Fruit fly (Drosophila melanogaster): ENCODE data around the gene CG11570.
A peak's percentile ranks its signal among the peaks of the same experiment; 100 is the strongest.

The CG11570 gene

DNA sequence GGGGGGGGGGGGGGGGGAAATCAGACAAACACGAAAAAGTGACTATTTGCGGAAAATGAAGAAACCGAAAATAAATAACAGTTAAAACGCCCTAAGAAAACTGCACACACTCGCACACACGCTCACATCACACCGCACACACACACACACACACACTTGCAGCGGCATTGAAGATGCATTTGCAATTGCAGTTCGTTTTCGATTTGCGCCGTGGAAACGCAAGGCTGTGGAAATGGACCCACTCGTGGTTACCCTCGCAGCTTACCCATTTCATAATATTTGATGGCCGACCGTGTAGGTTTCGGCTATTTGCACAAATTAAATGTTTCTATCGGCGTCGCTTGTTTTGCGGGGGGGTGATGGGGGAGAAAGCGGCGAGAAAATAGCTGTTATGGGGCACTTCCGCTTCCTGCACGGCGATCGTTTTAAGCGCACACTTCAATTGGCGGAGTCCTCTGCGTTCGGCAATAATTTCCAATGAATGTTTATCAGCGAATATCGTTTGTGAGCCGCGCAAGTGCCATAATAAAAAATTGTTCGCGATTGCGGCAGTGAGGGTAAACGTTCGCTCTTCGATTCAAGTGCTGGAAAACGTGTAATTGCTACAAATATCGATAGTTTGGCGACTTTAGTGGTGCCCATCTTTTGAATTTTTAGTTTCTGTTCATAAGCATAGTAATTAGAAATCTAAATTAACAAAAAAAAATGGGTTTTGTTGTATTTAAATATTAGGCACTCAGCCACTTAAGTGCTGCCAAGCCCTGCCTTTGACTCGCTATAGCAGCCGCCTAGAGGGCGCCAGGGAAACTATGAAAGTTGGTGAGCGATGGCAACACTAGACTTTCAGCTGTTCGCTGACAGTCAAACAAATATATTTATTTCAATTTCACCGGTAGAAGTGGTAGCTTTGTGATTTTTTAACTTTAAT lies 45.0 kb upstream of the CG11570 start, which contains the start of the genes Pop2 and CG6928 (continued):
- no peak for TF ChIP-seq peb (GFP tag; IDR thresholded peaks at IDR 0.05)
- peak; percentile 29 for TF ChIP-seq CG33557 (GFP tag; optimal IDR thresholded peaks at IDR 0.05)
- TF ChIP-seq CG12391 (tag; optimal IDR thresholded peaks at IDR 0.05): peak; percentile 79
- peak; percentile 67 for TF ChIP-seq CG9797 (GFP tag; optimal IDR thresholded peaks at IDR 0.05)
- peak; percentile 83 for TF ChIP-seq Dip3 (GFP tag; optimal IDR thresholded peaks at IDR 0.05)
- TF ChIP-seq CG6791 (GFP tag; IDR thresholded peaks at IDR 0.05; ENCODE audit: partially characterized antibody): peak; percentile 71
- peak; percentile 87 for TF ChIP-seq CG7786 (GFP tag; optimal IDR thresholded peaks at IDR 0.05)
- peak; percentile 43; the same call in 1 of the 3 replicates for TF ChIP-seq CG2889 (GFP tag; IDR thresholded peaks at IDR 0.05)
- peak; percentile 90 for TF ChIP-seq CG2120 (GFP tag; optimal IDR thresholded peaks at IDR 0.05)
- TF ChIP-seq CG3065 (GFP tag; optimal IDR thresholded peaks at IDR 0.05): no peak
- peak; percentile 32; the same call in 1 of the 2 replicates for TF ChIP-seq cas (GFP tag; IDR thresholded peaks at IDR 0.05)
- TF ChIP-seq CG10565 (GFP tag; optimal IDR thresholded peaks at IDR 0.05): peak; percentile 43
- TF ChIP-seq sima (GFP tag; optimal IDR thresholded peaks at IDR 0.05): peak; percentile 24
- TF ChIP-seq Mes4 (GFP tag; optimal IDR thresholded peaks at IDR 0.05): peak; percentile 70
- peak; percentile 56 for TF ChIP-seq slou (GFP tag; optimal IDR thresholded peaks at IDR 0.05)
- peak; percentile 82 for TF ChIP-seq pnt (GFP tag; optimal IDR thresholded peaks at IDR 0.05)
- peak; percentile 90 for TF ChIP-seq knrl (GFP tag; IDR thresholded peaks at IDR 0.05; ENCODE audit: partially characterized antibody)
- TF ChIP-seq ase (GFP tag; IDR thresholded peaks at IDR 0.05): no peak
- TF ChIP-seq klu (GFP tag; IDR thresholded peaks at IDR 0.05): no peak; the same call in 1 of the 2 replicates
- TF ChIP-seq jumu (GFP tag; optimal IDR thresholded peaks at IDR 0.05): peak; percentile 84
- TF ChIP-seq sqz (GFP tag; optimal IDR thresholded peaks at IDR 0.05): no peak
- TF ChIP-seq CG11247 (GFP tag; IDR thresholded peaks at IDR 0.05): peak; percentile 65; the same call in 1 of the 2 replicates
- peak; percentile 72 for TF ChIP-seq CG32772 (GFP tag; IDR thresholded peaks at IDR 0.05)
- TF ChIP-seq mam (GFP tag; optimal IDR thresholded peaks at IDR 0.05): peak; percentile 88
- TF ChIP-seq HLH3B (GFP tag; IDR thresholded peaks at IDR 0.05): peak; percentile 79
- no peak for TF ChIP-seq schlank (tag; optimal IDR thresholded peaks at IDR 0.05)
- peak; percentile 85 for TF ChIP-seq Ptx1 (GFP tag; IDR thresholded peaks at IDR 0.05)
- TF ChIP-seq trem (tag; optimal IDR thresholded peaks at IDR 0.05): peak; percentile 86
- TF ChIP-seq Drgx (GFP tag; IDR thresholded peaks at IDR 0.05): no peak
- peak; percentile 25 for TF ChIP-seq NC2α (GFP tag; optimal IDR thresholded peaks at IDR 0.05)
- TF ChIP-seq Hr51 (GFP tag; optimal IDR thresholded peaks at IDR 0.05): peak in 1 of 2 experiments; percentile 88
- 0 out of 3 replicates have a peak, but pooled peaks have one; percentile 44 for TF ChIP-seq C15 (GFP tag; IDR thresholded peaks at IDR 0.05)
- 0 out of 2 replicates have a peak, but pooled peaks have one; percentile 37 for TF ChIP-seq gsb (GFP tag; IDR thresholded peaks at IDR 0.05)
- no peak for TF ChIP-seq Sox100B (GFP tag; optimal IDR thresholded peaks at IDR 0.05)
- TF ChIP-seq Opbp (GFP tag; IDR thresholded peaks at IDR 0.05; ENCODE audit: partially characterized antibody): peak; percentile 79
- TF ChIP-seq CG30431 (GFP tag; optimal IDR thresholded peaks at IDR 0.05): peak; percentile 52
- TF ChIP-seq TFAM (GFP tag; optimal IDR thresholded peaks at IDR 0.05): no peak
- TF ChIP-seq CG4424 (GFP tag; optimal IDR thresholded peaks at IDR 0.05): peak; percentile 65
- TF ChIP-seq HmgD (GFP tag; optimal IDR thresholded peaks at IDR 0.05): peak; percentile 70
- peak; percentile 67 for TF ChIP-seq CG17361 (GFP tag; IDR thresholded peaks at IDR 0.05)
- TF ChIP-seq Gsc (GFP tag; IDR thresholded peaks at IDR 0.05): no peak
- no peak for TF ChIP-seq Elba2 (GFP tag; optimal IDR thresholded peaks at IDR 0.05)
- TF ChIP-seq Blimp-1 (GFP tag; optimal IDR thresholded peaks at IDR 0.05): peak; percentile 42
- TF ChIP-seq amos (GFP tag; IDR thresholded peaks at IDR 0.05; ENCODE audit: partially characterized antibody): peak; percentile 83
- peak; percentile 80 for TF ChIP-seq CG5245 (GFP tag; optimal IDR thresholded peaks at IDR 0.05)
- TF ChIP-seq CG15601 (tag; optimal IDR thresholded peaks at IDR 0.05): peak; percentile 73
- peak; percentile 72 for TF ChIP-seq CG13775 (GFP tag; optimal IDR thresholded peaks at IDR 0.05)
- no peak for TF ChIP-seq Poxn (GFP tag; IDR thresholded peaks at IDR 0.05)

All from whole organism, embryonic.